Worm (Caenorhabditis elegans) whole organism, L3 larva: ENCODE measurements around the gene C40H1.3.

ENCODE experiments used
- ceh-28 ChIP-seq: fragments of 150-350 bp; optimal IDR thresholded peaks from 2 replicates; lab custom pipeline; 2014; ENCODE audit warnings: missing biosample characterization, missing genetic modification reagents, missing genetic modification characterization
- elt-3 ChIP-seq, 3 experiments: fragments of 150-350 bp in 1 of 3; sonication (generic microtip) in 2 of 3; optimal IDR thresholded peaks; 2 replicates in 2 of 3; 4 replicates in 1 of 3; lab custom pipeline; 2014 to 2017; ENCODE audit warnings: missing biosample characterization in 3 of 3, missing genetic modification characterization in 3 of 3
- jun-1 ChIP-seq: fragments of 150-350 bp; optimal IDR thresholded peaks from 2 replicates; lab custom pipeline; 2014; ENCODE audit warnings: missing biosample characterization, missing genetic modification reagents, missing genetic modification characterization
- lin-15B ChIP-seq: fragments of 150-350 bp; optimal IDR thresholded peaks from 2 replicates; lab custom pipeline; 2014; ENCODE audit warnings: missing biosample characterization, missing genetic modification characterization
- lin-39 ChIP-seq: fragments of 150-350 bp; optimal IDR thresholded peaks from 2 replicates; lab custom pipeline; 2018; ENCODE audit warnings: missing biosample characterization, missing genetic modification reagents, missing genetic modification characterization
- nhr-11 ChIP-seq: fragments of 150-350 bp; optimal IDR thresholded peaks from 2 replicates; lab custom pipeline; 2014; ENCODE audit warnings: missing biosample characterization, missing genetic modification characterization
- nhr-237 ChIP-seq: fragments of 150-350 bp; optimal IDR thresholded peaks from 2 replicates; lab custom pipeline; 2014; ENCODE audit warnings: missing biosample characterization, missing genetic modification characterization
- nhr-77 ChIP-seq: fragments of 150-350 bp; optimal IDR thresholded peaks from 2 replicates; lab custom pipeline; 2014; ENCODE audit warnings: missing biosample characterization, missing genetic modification characterization
- pha-4 ChIP-seq: fragments of 150-350 bp; optimal IDR thresholded peaks from 2 replicates; lab custom pipeline; 2014; ENCODE audit warnings: missing biosample characterization, missing genetic modification reagents, missing genetic modification characterization
- pqm-1 ChIP-seq: fragments of 150-350 bp; optimal IDR thresholded peaks from 2 replicates; lab custom pipeline; 2017; ENCODE audit warnings: missing biosample characterization, missing genetic modification characterization, inconsistent platforms
- skn-1 ChIP-seq: fragments of 150-350 bp; optimal IDR thresholded peaks from 2 replicates; lab custom pipeline; 2014; ENCODE audit warnings: missing biosample characterization, missing genetic modification characterization
- unc-62 ChIP-seq: fragments of 150-350 bp; sonication (generic microtip); optimal IDR thresholded peaks from 4 replicates; lab custom pipeline; 2014; ENCODE audit warnings: missing biosample characterization, missing genetic modification reagents, missing genetic modification characterization
- ztf-4 ChIP-seq: fragments of 150-350 bp; optimal IDR thresholded peaks from 2 replicates; lab custom pipeline; 2014; ENCODE audit warnings: missing biosample characterization, missing genetic modification characterization

DNA sequence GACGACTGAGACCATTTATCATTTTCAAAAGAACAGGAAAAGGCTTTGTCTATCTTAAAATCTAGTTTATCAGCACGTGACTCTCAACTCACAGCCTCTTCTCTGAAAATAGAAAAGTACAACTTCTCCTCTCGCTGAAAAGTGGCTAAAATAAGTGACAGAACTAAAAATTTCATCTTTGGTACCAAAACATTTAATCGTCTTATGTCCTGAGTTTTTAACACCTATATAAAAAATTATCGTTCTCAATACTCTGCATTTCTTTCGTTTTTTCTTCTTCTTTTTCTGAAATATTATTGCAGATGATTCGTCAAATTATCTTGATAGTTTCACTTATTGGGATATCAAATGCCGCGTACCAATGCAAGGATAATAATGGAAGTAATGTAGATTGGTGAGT lies 37.8 kb upstream of the C40H1.3 start, which contains the start of gene crn-6:
- TF ChIP-seq jun-1 (tag; lab: Kevin White, UChicago) (no peak), unc-62 (no peak), pqm-1 (tag; lab: Kevin White, UChicago) (no peak), nhr-237 (tag; lab: Kevin White, UChicago) (no peak), nhr-11 (tag; lab: Kevin White, UChicago) (no peak), lin-39 (tag; lab: Kevin White, UChicago) (no peak), lin-15B (tag; lab: Kevin White, UChicago) (no peak), ztf-4 (tag; lab: Kevin White, UChicago) (no peak), nhr-77 (tag; lab: Kevin White, UChicago) (no peak), pha-4 (tag; lab: Kevin White, UChicago) (no peak), skn-1 (tag; lab: Kevin White, UChicago) (no peak), ceh-28 (tag; lab: Kevin White, UChicago) (no peak), elt-3 (tag; optimal IDR thresholded peaks at IDR 0.05; lab: Kevin White, UChicago) (no peak)
